Fruit fly (Drosophila melanogaster) whole organism: Measurements from ENCODE around the gene Cyp4ac2.

Experiments
- CG8478 ChIP-seq: fragments of >200 bp; optimal IDR thresholded peaks from 2 replicates; lab custom pipeline; 2018; ENCODE audit warnings: inconsistent platforms
- Dll ChIP-seq: fragments of >200 bp; optimal IDR thresholded peaks from 2 replicates; lab custom pipeline; 2017
- EcR ChIP-seq, 2 experiments: fragments of >200 bp; optimal IDR thresholded peaks; 2 replicates each; lab custom pipeline; 2017; ENCODE audit warnings: missing biosample characterization in 2 of 2, missing genetic modification characterization in 2 of 2, missing genetic modification reagents in 2 of 2
- pan ChIP-seq: fragments of >200 bp; optimal IDR thresholded peaks from 2 replicates; lab custom pipeline; 2017
- psq ChIP-seq: fragments of >200 bp; optimal IDR thresholded peaks from 2 replicates; lab custom pipeline; 2017
- usp ChIP-seq: fragments of >200 bp; optimal IDR thresholded peaks from 2 replicates; lab custom pipeline; 2017; ENCODE audit warnings: missing biosample characterization, missing genetic modification characterization, mixed read lengths

Gene Cyp4ac2

DNA sequence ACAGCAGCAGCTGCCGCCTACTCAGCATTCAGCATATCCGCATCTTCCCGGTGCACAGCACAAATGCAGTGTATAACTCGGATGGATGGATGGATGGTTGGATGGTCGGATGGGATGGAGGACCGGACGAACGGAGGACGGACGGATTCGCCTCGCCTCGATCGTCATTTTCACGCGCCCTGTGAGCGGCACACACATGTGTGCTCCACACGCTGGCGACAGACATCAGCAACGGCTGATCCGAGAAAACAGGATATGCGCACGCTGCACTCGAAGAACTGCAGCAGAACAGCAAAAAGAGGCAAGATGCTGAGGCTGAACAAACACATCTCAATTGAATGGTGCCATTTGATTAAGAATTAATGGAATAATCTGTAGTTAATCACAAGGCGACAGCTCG, 34.0 kb upstream of the Cyp4ac2 start:
- TF ChIP-seq Dll (no peak), CG8478 (no peak), usp (GFP tag; lab: Kevin White, UChicago) (no peak), psq (lab: Kevin White, UChicago) (no peak), EcR (GFP tag; optimal IDR thresholded peaks at IDR 0.05; lab: Kevin White, UChicago) (no peak), pan (lab: Kevin White, UChicago) (no peak)

DNA sequence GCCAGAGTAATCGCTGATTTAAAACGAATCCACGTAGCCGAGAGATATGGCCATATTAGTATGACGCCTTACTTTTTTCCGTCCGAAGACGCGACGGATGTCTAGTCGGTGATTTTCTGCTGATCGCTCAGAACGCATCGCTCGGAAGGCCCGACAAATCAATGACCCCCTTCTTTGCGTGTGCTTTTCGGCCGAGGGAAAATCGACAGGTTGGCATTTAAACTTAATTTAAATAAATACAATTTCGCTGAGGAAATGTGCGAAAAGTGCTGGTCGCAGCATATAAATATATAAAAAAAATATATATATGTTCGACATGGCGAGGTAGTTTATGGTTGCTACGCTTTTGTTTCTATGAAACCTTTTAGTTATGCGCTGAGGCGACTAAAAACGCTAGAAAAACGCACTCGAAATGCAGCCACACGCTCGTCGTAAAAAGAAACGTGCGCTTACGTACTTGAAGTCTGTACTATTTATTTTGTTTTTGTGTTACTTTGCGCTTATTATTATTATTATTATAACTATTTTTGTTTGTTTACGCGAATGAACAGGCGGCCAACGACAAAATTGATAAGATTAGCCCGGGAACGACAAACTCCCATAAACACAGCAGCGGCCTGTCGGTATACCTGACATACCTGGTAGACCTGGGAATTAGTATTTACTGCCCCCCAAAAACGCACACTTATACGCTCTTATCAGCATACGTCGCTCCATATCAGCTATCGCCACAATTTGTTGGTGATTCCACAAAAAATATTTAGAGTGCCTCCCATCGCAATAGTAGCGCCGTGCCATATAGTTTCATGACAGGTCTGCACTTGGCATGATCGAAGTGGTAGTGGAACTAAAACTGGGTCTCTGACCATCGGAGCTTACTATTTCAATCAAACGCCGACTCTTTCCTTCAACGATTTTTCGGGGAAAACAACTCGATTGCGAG, 33.0 kb upstream of the Cyp4ac2 start:
- TF ChIP-seq usp (GFP tag; lab: Kevin White, UChicago) (no peak), pan (lab: Kevin White, UChicago) (no peak), Dll (no peak), psq (lab: Kevin White, UChicago) (no peak), EcR (GFP tag; optimal IDR thresholded peaks at IDR 0.05; lab: Kevin White, UChicago) (no peak), CG8478 (no peak)

DNA sequence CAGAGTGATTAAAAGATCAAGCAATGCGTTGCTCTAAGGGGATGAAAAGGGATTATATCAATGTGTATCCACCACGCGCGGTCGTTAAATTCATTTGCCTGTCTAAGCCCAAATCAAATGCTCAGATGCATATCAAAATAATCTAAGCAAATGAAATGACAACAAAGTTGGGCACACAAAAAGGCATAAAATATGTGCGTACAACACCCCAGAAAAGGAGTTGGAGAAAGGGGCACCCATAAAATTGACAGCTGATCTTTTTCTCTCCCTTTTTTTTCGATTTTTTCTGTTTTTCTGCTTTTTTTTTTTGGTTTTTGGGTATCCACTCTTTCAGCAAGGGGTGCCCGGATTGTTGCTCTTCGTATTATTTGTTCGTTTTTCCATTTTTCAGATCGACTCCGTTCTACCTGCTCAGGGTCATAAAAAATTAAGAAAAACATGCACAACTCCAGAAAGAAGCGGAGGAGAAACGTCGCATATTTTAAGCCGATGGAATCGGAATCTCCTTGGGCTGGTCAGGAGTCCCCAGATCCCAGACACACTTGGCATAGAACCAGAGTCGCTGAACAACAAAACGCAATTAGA, 31.4 kb upstream of the Cyp4ac2 start:
- TF ChIP-seq EcR (GFP tag; optimal IDR thresholded peaks at IDR 0.05; lab: Kevin White, UChicago): no peak
- no peak for TF ChIP-seq usp (GFP tag; lab: Kevin White, UChicago)
- no peak for TF ChIP-seq Dll
- no peak for TF ChIP-seq CG8478
- TF ChIP-seq psq (lab: Kevin White, UChicago): no peak
- no peak for TF ChIP-seq pan (lab: Kevin White, UChicago)

DNA sequence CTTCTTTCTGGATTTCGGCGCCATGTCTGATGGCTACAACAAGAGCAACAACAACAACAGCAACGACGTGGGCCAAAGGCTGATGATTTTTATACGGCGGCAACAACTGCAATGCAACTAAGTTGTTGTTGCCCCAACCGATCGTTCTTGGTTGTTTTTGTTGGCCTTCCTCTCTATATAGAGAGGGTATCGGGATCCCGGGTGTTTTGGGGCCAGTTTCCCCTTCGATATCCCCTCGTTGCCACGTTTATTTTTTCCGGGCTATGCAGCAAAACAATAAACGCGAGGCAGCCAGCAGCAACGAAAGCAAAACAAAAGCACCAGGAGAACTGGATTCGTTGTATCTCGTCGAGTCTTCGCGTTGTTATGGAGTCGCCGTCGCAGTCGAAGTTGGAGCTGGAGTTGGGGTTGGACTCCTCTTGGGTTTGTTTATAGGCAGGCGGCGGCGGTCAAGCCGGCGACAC, 29.8 kb upstream of the Cyp4ac2 start:
- TF ChIP-seq Dll (no peak), EcR (GFP tag; optimal IDR thresholded peaks at IDR 0.05; lab: Kevin White, UChicago) (no peak), pan (lab: Kevin White, UChicago) (no peak), usp (GFP tag; lab: Kevin White, UChicago) (no peak), CG8478 (no peak), psq (lab: Kevin White, UChicago) (no peak)

DNA sequence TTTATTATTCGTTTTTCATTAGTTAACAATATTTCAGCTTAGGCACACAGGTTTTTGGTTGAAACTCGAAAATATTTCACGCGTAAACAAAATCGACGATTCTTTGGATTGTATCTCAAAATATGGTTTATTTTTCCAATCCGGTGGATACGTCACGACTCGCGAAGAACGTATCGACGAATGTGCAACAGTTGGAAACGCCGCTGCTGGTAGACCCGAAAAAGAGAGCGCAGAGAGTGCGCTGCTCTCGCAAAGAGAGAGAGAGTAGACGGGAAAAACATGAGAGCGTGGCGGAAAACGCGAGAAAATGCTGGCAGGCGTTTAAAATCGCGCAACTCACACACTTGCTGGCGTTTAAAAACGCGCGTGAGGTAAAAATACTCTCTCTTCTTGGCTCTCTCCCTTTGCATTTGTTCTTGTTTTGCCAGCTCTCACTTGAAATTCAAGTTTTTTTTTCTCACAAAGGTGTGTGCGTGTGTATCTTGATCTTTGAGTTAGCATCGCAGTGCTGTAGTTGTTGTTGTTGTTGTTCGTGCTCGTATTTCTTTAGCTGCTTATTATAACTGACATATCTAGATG, 28.9 kb upstream of the Cyp4ac2 start:
- TF ChIP-seq Dll: peak; percentile 99
- no peak for TF ChIP-seq usp (GFP tag; lab: Kevin White, UChicago)

DNA sequence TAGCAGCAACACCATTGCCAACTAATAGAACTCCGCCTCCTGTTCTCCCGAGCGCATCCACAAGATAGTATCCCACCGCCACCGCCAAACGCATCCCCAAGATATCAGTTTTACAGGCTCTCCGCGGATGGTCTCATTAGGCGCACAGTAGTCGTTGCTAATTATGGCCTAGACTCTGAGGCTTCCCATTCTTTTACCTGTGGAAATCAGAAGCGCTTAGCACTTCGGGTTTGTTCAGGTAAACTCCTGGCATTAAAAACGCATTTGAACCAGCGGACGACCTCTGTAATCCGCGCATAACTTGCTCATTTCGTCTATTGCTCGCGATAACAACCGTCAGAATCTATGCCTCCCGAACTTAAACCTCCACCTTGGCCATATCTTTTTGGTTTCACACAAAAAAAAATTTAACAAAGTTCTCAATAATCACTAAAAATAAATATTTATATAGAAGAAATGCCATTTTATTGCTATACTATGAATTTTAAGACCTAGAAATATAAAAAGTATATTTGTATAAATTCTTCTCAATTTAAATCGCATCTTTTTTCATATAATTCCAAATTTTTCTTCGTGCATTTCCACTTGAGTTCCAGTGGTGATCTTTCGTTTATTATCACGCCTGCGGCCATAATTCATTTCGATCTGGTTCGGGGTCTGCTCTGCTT, 28.2 kb upstream of the Cyp4ac2 start:
- TF ChIP-seq usp (GFP tag; lab: Kevin White, UChicago) (no peak), psq (lab: Kevin White, UChicago) (no peak), pan (lab: Kevin White, UChicago) (no peak), Dll (no peak)

DNA sequence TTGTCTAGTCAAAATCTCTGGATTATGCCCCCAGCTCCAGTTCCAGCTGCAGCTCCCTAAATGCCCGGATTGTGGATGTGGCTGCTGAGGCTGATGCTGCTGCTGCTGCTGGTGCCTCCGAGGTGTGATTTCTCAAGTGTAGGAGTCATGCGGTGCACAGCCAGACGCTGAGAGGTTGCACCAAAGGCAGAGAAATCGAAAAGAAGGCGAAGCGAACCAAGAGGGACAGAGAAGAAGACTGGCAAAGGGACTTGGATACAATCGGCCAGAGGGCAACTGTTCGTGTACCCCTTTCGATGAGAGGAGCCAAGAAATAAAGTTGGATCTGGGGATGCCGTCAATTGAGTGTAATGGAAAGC, 27.6 kb upstream of the Cyp4ac2 start:
- TF ChIP-seq Dll: no peak
- no peak for TF ChIP-seq pan (lab: Kevin White, UChicago)
- no peak for TF ChIP-seq usp (GFP tag; lab: Kevin White, UChicago)
- no peak for TF ChIP-seq CG8478
- no peak for TF ChIP-seq EcR (GFP tag; optimal IDR thresholded peaks at IDR 0.05; lab: Kevin White, UChicago)
- TF ChIP-seq psq (lab: Kevin White, UChicago): no peak

DNA sequence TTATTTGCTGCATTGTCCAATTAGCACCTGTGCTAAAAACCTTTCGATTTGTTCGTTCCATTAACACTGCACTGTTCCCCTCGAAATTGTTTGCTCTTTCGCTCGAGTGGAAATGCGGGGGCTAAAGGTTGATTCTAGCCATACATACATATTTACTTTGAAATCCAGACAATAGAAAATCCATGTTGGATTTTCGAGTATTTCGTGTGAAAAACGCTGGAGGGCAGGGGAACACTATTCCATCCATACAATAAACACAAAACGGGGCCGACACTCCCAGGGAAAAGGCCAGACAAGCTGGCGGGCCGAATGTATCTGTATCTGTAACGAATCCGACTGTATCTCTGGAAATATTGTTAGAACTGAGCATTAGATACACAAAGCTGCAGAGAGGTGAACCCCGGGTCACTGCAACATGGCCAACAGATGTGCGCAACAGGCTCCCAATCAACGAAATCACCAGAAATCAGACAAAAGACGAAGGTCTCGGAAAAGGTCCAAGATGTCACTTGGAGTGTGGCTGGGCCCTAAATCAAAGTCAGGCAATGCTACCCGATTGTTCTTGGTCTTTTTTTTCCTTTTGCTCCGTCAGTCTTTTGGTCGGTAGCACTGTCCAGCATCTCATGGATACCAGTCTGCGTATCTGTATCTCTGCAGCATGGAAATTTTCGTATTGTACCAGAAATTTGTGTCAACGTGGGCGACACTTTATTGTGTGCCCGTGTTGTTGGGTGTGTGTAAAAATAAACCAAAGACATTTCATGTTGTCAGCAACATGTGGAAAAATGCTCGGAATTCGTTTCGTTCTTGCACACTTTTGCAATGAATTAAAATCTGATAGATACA, 26.5 kb upstream of the Cyp4ac2 start:
- TF ChIP-seq Dll (no peak), pan (lab: Kevin White, UChicago) (no peak), usp (GFP tag; lab: Kevin White, UChicago) (no peak), psq (lab: Kevin White, UChicago) (no peak), EcR (GFP tag; optimal IDR thresholded peaks at IDR 0.05; lab: Kevin White, UChicago) (no peak), CG8478 (no peak)

DNA sequence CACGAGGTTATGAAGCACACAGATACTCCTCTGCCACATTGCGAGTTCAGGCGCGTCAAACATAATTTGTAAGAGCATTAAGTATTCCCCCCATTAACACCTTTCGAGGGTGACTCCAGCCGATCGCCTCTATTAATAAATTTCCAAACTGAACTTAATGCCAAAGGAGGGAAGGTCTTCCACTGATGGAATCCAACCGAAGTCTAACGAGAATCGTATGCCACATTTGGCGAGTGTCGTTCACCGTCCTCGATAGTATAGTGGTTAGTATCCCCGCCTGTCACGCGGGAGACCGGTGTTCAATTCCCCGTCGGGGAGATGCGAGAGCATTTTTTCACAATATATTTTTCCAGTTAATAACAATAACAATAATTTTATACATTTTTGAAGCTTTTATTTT, 25.7 kb upstream of the Cyp4ac2 start:
- no peak for TF ChIP-seq psq (lab: Kevin White, UChicago)
- no peak for TF ChIP-seq usp (GFP tag; lab: Kevin White, UChicago)
- TF ChIP-seq Dll: no peak
- TF ChIP-seq EcR (GFP tag; optimal IDR thresholded peaks at IDR 0.05; lab: Kevin White, UChicago): no peak
- no peak for TF ChIP-seq CG8478
- no peak for TF ChIP-seq pan (lab: Kevin White, UChicago)

DNA sequence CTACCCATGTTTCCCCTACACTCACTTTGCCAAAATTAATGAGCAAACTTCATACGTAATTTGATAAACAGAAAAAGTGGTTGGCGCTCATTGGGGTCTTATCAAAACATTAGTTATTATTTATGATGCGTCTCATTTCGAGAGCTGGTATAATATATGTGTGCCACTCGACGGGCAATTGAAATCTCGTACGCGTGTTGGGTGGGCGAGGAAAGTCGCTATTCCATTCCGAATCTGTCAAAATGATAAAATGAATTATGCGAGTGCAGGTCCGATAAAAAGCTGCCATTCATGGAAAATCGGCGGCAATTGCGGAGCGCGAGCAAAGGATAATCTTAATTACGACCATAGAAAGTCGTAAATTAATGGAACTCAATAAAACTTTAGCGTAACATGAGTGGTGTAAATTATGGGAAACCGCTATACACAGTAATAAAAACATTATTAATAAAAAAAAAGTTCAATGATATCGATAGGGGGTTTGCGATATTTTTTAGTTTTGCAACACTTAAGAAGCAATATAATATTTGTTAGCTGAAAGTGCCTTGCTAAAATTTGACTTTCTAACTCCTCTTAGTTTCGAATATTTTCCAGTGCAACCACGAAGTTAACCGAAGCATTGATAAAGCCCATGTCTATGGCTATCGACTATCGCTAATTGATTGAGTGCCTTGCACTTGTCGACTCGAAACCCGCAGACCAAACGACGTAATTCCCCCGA, 23.8 kb upstream of the Cyp4ac2 start:
- TF ChIP-seq psq (lab: Kevin White, UChicago) (no peak), usp (GFP tag; lab: Kevin White, UChicago) (no peak), CG8478 (no peak), Dll (no peak), pan (lab: Kevin White, UChicago) (no peak), EcR (GFP tag; optimal IDR thresholded peaks at IDR 0.05; lab: Kevin White, UChicago) (no peak)
